Fruit fly (Drosophila melanogaster): Measurements from ENCODE around the gene CecC.

DNA sequence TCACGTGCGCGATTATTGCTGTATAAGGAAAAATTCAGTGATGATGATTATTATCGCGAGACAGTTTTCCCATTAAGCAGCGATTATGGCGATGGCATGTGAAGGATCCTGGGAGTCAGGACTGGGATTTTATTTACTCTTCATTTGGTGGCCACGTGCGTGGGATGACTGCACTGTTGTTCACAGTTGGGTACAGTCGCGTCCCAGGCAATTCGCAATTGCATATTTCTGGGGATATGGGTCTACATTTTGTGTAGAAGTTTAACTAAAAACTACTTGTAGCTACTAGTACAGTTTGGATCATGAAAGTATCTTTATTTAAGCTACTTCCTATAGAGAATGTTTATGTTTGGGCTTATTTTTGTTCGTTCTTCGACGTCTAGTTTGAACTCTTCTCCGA lies 20.7 kb downstream of the CecC start:
- no peak for TF ChIP-seq usp (GFP tag; optimal IDR thresholded peaks at IDR 0.05)
- no peak for TF ChIP-seq lola (GFP tag; optimal IDR thresholded peaks at IDR 0.05)
- no peak for TF ChIP-seq fru (GFP tag; optimal IDR thresholded peaks at IDR 0.05)
- no peak for TF ChIP-seq Jra (GFP tag; optimal IDR thresholded peaks at IDR 0.05)
